Fruit fly (Drosophila melanogaster): ENCODE data around the gene sog.

The sog gene

DNA sequence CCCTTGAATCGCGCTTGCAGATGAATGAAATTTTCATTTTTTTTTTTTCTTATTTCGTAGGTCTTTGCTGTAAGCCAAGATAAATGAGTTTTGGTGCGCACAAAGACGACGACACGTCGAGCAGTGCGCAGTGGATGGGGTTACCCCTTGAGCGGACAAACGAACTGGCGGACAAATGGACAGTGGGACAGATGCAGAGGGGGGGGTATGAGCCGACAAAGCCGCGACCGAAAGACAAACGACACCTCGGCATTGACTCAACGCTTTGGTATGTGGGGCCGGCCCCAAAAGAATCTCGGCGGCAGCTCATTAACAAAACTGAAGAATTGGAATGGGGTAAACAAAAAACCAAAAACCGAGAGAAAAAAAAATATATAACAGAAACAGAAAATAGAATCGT is 23.9 kb downstream of the sog start (continued):
- TF ChIP-seq sqz (GFP tag; optimal IDR thresholded peaks at IDR 0.05) (peak; percentile 71), CG2129 (GFP tag; IDR thresholded peaks at IDR 0.05; ENCODE audit: partially characterized antibody) (no peak), Deaf1 (tag; optimal IDR thresholded peaks at IDR 0.05) (peak; percentile 46)

DNA sequence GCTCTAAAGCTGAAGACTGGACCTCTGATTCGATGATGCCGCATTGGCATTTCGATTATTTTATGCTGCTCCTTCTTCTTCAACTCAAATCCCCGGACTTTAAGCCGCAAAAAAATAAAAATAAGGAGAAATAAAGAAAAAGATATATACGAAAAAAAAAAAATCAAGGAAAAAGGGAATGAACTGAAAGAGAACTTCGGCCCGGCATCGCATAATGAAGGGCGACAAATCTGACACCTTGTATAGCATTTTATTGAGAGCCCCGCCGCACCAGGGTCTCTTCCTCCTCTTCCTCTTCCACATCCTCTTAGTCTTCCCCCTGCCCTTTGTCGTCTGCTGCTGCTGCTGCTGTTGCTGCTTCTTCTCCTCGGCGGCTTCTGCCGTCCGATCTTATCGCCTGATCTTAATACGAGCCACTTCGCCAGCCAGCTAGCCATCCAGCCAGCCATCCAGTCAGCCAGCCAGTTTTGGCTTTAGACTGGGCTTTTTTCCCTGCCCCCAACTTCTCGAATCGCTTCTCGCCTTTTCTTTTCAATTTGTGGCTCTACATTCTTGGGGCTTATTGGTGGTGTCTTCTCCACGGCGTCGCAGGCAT is 24.4 kb downstream of the sog start:
- TF ChIP-seq nom (GFP tag; optimal IDR thresholded peaks at IDR 0.05) (peak; percentile 81), pros (GFP tag; optimal IDR thresholded peaks at IDR 0.05) (peak; percentile 60), grn (GFP tag; optimal IDR thresholded peaks at IDR 0.05) (peak; percentile 76), sens (GFP tag) (peak; percentile 39), twi (tag; optimal IDR thresholded peaks at IDR 0.05) (no peak), Mrtf (GFP tag; IDR thresholded peaks at IDR 0.05) (no peak)

DNA sequence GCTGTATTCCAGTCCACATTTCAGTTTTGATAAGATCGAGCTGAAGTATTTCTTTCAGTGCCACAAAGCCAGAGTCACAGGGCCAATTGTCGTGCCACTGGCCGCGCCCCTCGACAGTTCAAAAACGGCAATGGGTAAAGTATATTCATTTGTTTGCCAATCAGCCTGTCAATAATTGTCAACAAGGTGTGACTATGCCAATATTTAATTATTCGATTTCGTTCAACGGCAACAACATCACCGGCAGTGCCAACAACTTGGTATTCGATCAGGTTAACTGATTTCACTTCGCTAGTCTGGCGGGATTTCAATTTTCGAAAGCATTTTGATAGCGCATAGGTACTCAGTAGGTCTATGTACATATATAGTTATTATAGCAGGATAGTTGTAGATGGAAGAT is 30.8 kb downstream of the sog start:
- TF ChIP-seq lmd (GFP tag; IDR thresholded peaks at IDR 0.05) (no peak), CG8765 (GFP tag; IDR thresholded peaks at IDR 0.05) (no peak), PHDP (tag; optimal IDR thresholded peaks at IDR 0.05) (peak; percentile 16), CG3281 (GFP tag; optimal IDR thresholded peaks at IDR 0.05) (peak; percentile 11), Spps (tag; optimal IDR thresholded peaks at IDR 0.05) (no peak), Gug (GFP tag; IDR thresholded peaks at IDR 0.05) (no peak), Atf-2 (GFP tag; optimal IDR thresholded peaks at IDR 0.05) (no peak), Oli (tag; optimal IDR thresholded peaks at IDR 0.05) (no peak), dmrt99B (tag; optimal IDR thresholded peaks at IDR 0.05) (peak; percentile 17), ase (GFP tag; IDR thresholded peaks at IDR 0.05) (no peak), gro (GFP tag; optimal IDR thresholded peaks at IDR 0.05) (no peak), bcd (GFP tag; optimal IDR thresholded peaks at IDR 0.05) (peak; percentile 4), CG16863 (GFP tag; optimal IDR thresholded peaks at IDR 0.05) (no peak), CG2678 (tag; optimal IDR thresholded peaks at IDR 0.05) (peak; percentile 40), HLHmδ (GFP tag; optimal IDR thresholded peaks at IDR 0.05) (no peak), Taf1 (GFP tag; IDR thresholded peaks at IDR 0.05) (no peak), CG1529 (GFP tag; optimal IDR thresholded peaks at IDR 0.05) (no peak), CG18619 (GFP tag; optimal IDR thresholded peaks at IDR 0.05) (no peak), gem (tag; optimal IDR thresholded peaks at IDR 0.05) (no peak), CG17612 (GFP tag; IDR thresholded peaks at IDR 0.05) (no peak), HLH4C (GFP tag; IDR thresholded peaks at IDR 0.05; ENCODE audit: partially characterized antibody) (no peak), prd (optimal IDR thresholded peaks at IDR 0.05) (no peak), prd (GFP tag; IDR thresholded peaks at IDR 0.05) (no peak), Sox102F (GFP tag; optimal IDR thresholded peaks at IDR 0.05) (no peak), sisA (GFP tag; IDR thresholded peaks at IDR 0.05) (no peak), zfh1 (GFP tag; IDR thresholded peaks at IDR 0.05) (no peak), CG13296 (GFP tag; optimal IDR thresholded peaks at IDR 0.05) (peak; percentile 36), HHEX (GFP tag; optimal IDR thresholded peaks at IDR 0.05) (peak; percentile 12), CG4820 (GFP tag; optimal IDR thresholded peaks at IDR 0.05) (no peak), toy (GFP tag; IDR thresholded peaks at IDR 0.05) (no peak), ems (GFP tag; optimal IDR thresholded peaks at IDR 0.05) (no peak), CG9817 (tag; optimal IDR thresholded peaks at IDR 0.05) (peak; percentile 9), E2f1 (GFP tag; IDR thresholded peaks at IDR 0.05) (no peak), CG43689 (GFP tag; IDR thresholded peaks at IDR 0.05) (0 out of 2 replicates have a peak, but pooled peaks have one; percentile 8), peb (GFP tag; IDR thresholded peaks at IDR 0.05) (no peak), Chrac-16 (GFP tag; optimal IDR thresholded peaks at IDR 0.05) (no peak), CG2875 (GFP tag; optimal IDR thresholded peaks at IDR 0.05) (no peak), CG17328 (GFP tag; IDR thresholded peaks at IDR 0.05) (no peak), MESR4 (GFP tag; optimal IDR thresholded peaks at IDR 0.05) (no peak)
